Worm (Caenorhabditis elegans) whole organism, young adult: ENCODE data around the gene tost-1.

Source experiments
- D2030.7 ChIP-seq: fragments of 200-800 bp; sonication (Bioruptor generic); IDR thresholded peaks from 2 replicates; pipeline ENCODE4 v1.3.6; 2022; ENCODE audit warnings: missing genetic modification reagents, missing genetic modification characterization, missing compliant biosample characterization
- F23B12.7 ChIP-seq: sonication (generic microtip); optimal IDR thresholded peaks from 2 replicates; lab custom pipeline; 2017; ENCODE audit warnings: missing genetic modification characterization, mild to moderate bottlenecking, missing compliant biosample characterization, antibody characterized with exemption, moderate library complexity; ENCODE audit not compliant: insufficient read depth
- F33H1.4 ChIP-seq: fragments of 200-800 bp; sonication (Bioruptor generic); IDR thresholded peaks from 2 replicates; pipeline ENCODE4 v1.3.6; 2022; ENCODE audit warnings: missing genetic modification reagents, missing genetic modification characterization, missing compliant biosample characterization
- F37B4.10 ChIP-seq: fragments of 200-800 bp; sonication (Bioruptor generic); IDR thresholded peaks from 2 replicates; pipeline ENCODE4 v1.3.6; 2022; ENCODE audit warnings: missing genetic modification characterization, missing compliant biosample characterization
- F39B2.1 ChIP-seq: fragments of 200-800 bp; sonication (Bioruptor generic); IDR thresholded peaks from 2 replicates; pipeline ENCODE4 v1.3.6; 2022; ENCODE audit warnings: missing genetic modification reagents, missing genetic modification characterization, missing compliant biosample characterization
- F52B5.7 ChIP-seq: sonication (generic microtip); optimal IDR thresholded peaks from 2 replicates; lab custom pipeline; 2016; ENCODE audit warnings: mild to moderate bottlenecking, missing genetic modification characterization, missing compliant biosample characterization
- K11D2.4 ChIP-seq: fragments of 200-800 bp; sonication (Bioruptor generic); IDR thresholded peaks from 2 replicates; pipeline ENCODE4 v1.3.6; 2022; ENCODE audit warnings: missing genetic modification reagents, missing genetic modification characterization, missing compliant biosample characterization
- K12H6.12 ChIP-seq: fragments of 200-800 bp; sonication (Bioruptor generic); optimal IDR thresholded peaks from 2 replicates; lab custom pipeline; 2018; ENCODE audit warnings: mild to moderate bottlenecking, missing genetic modification characterization, missing compliant biosample characterization
- T26A5.8 ChIP-seq: sonication (generic microtip); optimal IDR thresholded peaks from 2 replicates; lab custom pipeline; 2016; ENCODE audit warnings: missing genetic modification characterization, missing compliant biosample characterization
- Y53F4B.3 ChIP-seq: fragments of 200-800 bp; sonication (Bioruptor generic); IDR thresholded peaks from 2 replicates; pipeline ENCODE4 v1.3.6; 2022; ENCODE audit warnings: missing genetic modification reagents, missing genetic modification characterization, missing compliant biosample characterization
- Y56A3A.18 ChIP-seq: fragments of 200-800 bp; sonication (Bioruptor generic); IDR thresholded peaks from 2 replicates; pipeline ENCODE4 v1.3.6; 2022; ENCODE audit warnings: missing genetic modification reagents, missing genetic modification characterization, missing compliant biosample characterization
- Y79H2A.3 ChIP-seq: fragments of 200-800 bp; sonication (Bioruptor generic); conservative IDR thresholded peaks from 2 replicates; pipeline ENCODE4 v1.3.6; 2022; ENCODE audit warnings: missing genetic modification reagents, missing genetic modification characterization, missing compliant biosample characterization
- Y95B8A.8 ChIP-seq: fragments of 200-800 bp; sonication (Bioruptor generic); IDR thresholded peaks from 2 replicates; pipeline ENCODE4 v1.3.6; 2022; ENCODE audit warnings: missing genetic modification reagents, missing genetic modification characterization, missing compliant biosample characterization
- athp-1 ChIP-seq: sonication (generic microtip); optimal IDR thresholded peaks from 2 replicates; lab custom pipeline; 2017; ENCODE audit warnings: mild to moderate bottlenecking, missing genetic modification characterization, missing compliant biosample characterization
- attf-3 ChIP-seq: fragments of 200-800 bp; sonication (Bioruptor generic); conservative IDR thresholded peaks from 2 replicates; pipeline ENCODE4 v1.3.6; 2022; ENCODE audit warnings: missing genetic modification reagents, missing genetic modification characterization, missing compliant biosample characterization
- bed-1 ChIP-seq: fragments of 200-800 bp; sonication (Bioruptor generic); IDR thresholded peaks from 2 replicates; pipeline ENCODE4 v1.3.6; 2022; ENCODE audit warnings: missing genetic modification reagents, missing genetic modification characterization, missing compliant biosample characterization
- ceh-100 ChIP-seq: fragments of 200-800 bp; sonication (Bioruptor generic); IDR thresholded peaks from 2 replicates; pipeline ENCODE4 v1.3.6; 2022; ENCODE audit warnings: missing genetic modification reagents, missing genetic modification characterization, missing compliant biosample characterization
- ceh-91 ChIP-seq: fragments of 200-800 bp; sonication (Bioruptor generic); IDR thresholded peaks from 2 replicates; pipeline ENCODE4 v1.3.6; 2022; ENCODE audit warnings: missing genetic modification reagents, missing genetic modification characterization, missing compliant biosample characterization
- chd-7 ChIP-seq: sonication (generic microtip); optimal IDR thresholded peaks from 2 replicates; lab custom pipeline; 2016; ENCODE audit warnings: mild to moderate bottlenecking, missing genetic modification characterization, moderate library complexity, missing compliant biosample characterization
- dox-1 ChIP-seq: fragments of 200-800 bp; sonication (Bioruptor generic); IDR thresholded peaks from 2 replicates; pipeline ENCODE4 v1.3.6; 2022; ENCODE audit warnings: missing genetic modification reagents, missing genetic modification characterization, missing compliant biosample characterization
- dpl-1 ChIP-seq: fragments of 150-350 bp; optimal IDR thresholded peaks from 2 replicates; lab custom pipeline; 2014; ENCODE audit warnings: missing biosample characterization, missing genetic modification reagents, missing genetic modification characterization
- efl-1 ChIP-seq: fragments of 150-350 bp; optimal IDR thresholded peaks from 2 replicates; lab custom pipeline; 2014; ENCODE audit warnings: missing biosample characterization, missing genetic modification reagents, missing genetic modification characterization
- egl-44 ChIP-seq: fragments of 200-800 bp; sonication (Bioruptor generic); IDR thresholded peaks from 2 replicates; pipeline ENCODE4 v1.3.6; 2022; ENCODE audit warnings: missing genetic modification reagents, missing genetic modification characterization, missing compliant biosample characterization
- ets-4 ChIP-seq: fragments of 200-800 bp; sonication (Bioruptor generic); optimal IDR thresholded peaks from 2 replicates; lab custom pipeline; 2018; ENCODE audit warnings: mild to moderate bottlenecking, missing genetic modification characterization, missing compliant biosample characterization
- fkh-3 ChIP-seq: sonication (generic microtip); optimal IDR thresholded peaks from 2 replicates; lab custom pipeline; 2016; ENCODE audit warnings: mild to moderate bottlenecking, missing genetic modification characterization, missing compliant biosample characterization
- him-1 ChIP-seq: sonication (generic microtip); optimal IDR thresholded peaks from 2 replicates; lab custom pipeline; 2016; ENCODE audit warnings: missing genotype, missing genetic modification reagents, missing genetic modification characterization, missing compliant biosample characterization
- hlh-12 ChIP-seq: sonication (generic microtip); optimal IDR thresholded peaks from 2 replicates; lab custom pipeline; 2016; ENCODE audit warnings: missing genetic modification characterization, missing compliant biosample characterization
- hmg-20 ChIP-seq: fragments of 200-800 bp; sonication (Bioruptor generic); IDR thresholded peaks from 2 replicates; pipeline ENCODE4 v1.3.6; 2022; ENCODE audit warnings: missing genetic modification reagents, missing genetic modification characterization, missing compliant biosample characterization
- lin-35 ChIP-seq, 3 experiments: fragments of 150-350 bp in 2 of 3; sonication (generic microtip) in 1 of 3; optimal IDR thresholded peaks; 2 replicates each; lab custom pipeline; 2014 to 2018; ENCODE audit warnings: missing biosample characterization in 3 of 3, missing genetic modification characterization in 3 of 3, missing genetic modification reagents in 3 of 3
- lin-40 ChIP-seq: sonication (generic microtip); optimal IDR thresholded peaks from 2 replicates; lab custom pipeline; 2016; ENCODE audit warnings: missing genetic modification characterization, mild to moderate bottlenecking, missing compliant biosample characterization, missing genotype, missing genetic modification reagents
- lin-54 ChIP-seq: fragments of 200-800 bp; sonication (Bioruptor generic); optimal IDR thresholded peaks from 2 replicates; lab custom pipeline; 2018; ENCODE audit warnings: mild to moderate bottlenecking, missing genetic modification characterization, missing compliant biosample characterization
- lsl-1 ChIP-seq: fragments of 200-800 bp; sonication (Bioruptor generic); optimal IDR thresholded peaks from 2 replicates; lab custom pipeline; 2018; ENCODE audit warnings: mild to moderate bottlenecking, missing genetic modification characterization, moderate library complexity, missing compliant biosample characterization
- madf-6 ChIP-seq: fragments of 200-800 bp; sonication (Bioruptor generic); IDR thresholded peaks from 2 replicates; pipeline ENCODE4 v1.3.6; 2022; ENCODE audit warnings: missing genetic modification reagents, missing genetic modification characterization, missing compliant biosample characterization
- mcd-1 ChIP-seq: fragments of 200-800 bp; sonication (Bioruptor generic); IDR thresholded peaks from 2 replicates; pipeline ENCODE4 v1.3.6; 2022; ENCODE audit warnings: missing genetic modification reagents, missing genetic modification characterization, missing compliant biosample characterization
- mel-28 ChIP-seq: sonication (generic microtip); optimal IDR thresholded peaks from 2 replicates; lab custom pipeline; 2016; ENCODE audit warnings: borderline replicate concordance, mild to moderate bottlenecking, missing genetic modification characterization, missing compliant biosample characterization
- mxl-1 ChIP-seq: sonication (generic microtip); optimal IDR thresholded peaks from 2 replicates; lab custom pipeline; 2016; ENCODE audit warnings: missing genetic modification characterization, missing compliant biosample characterization
- nfya-2 ChIP-seq: fragments of 200-800 bp; sonication (Bioruptor generic); IDR thresholded peaks from 2 replicates; pipeline ENCODE4 v1.3.6; 2022; ENCODE audit warnings: missing genetic modification reagents, missing genetic modification characterization, missing compliant biosample characterization
- nhr-120 ChIP-seq: fragments of 200-800 bp; sonication (Bioruptor generic); IDR thresholded peaks from 2 replicates; pipeline ENCODE4 v1.3.6; 2022; ENCODE audit warnings: missing genetic modification characterization, missing compliant biosample characterization
- nhr-27 ChIP-seq: fragments of 200-800 bp; sonication (Bioruptor generic); optimal IDR thresholded peaks from 2 replicates; lab custom pipeline; 2018; ENCODE audit warnings: mild to moderate bottlenecking, missing genetic modification characterization, moderate library complexity, missing compliant biosample characterization
- pha-4 ChIP-seq: fragments of 150-350 bp; sonication (generic microtip); optimal IDR thresholded peaks from 2 replicates; lab custom pipeline; 2014; ENCODE audit warnings: missing biosample characterization, missing genetic modification reagents, missing genetic modification characterization
- rcor-1 ChIP-seq: fragments of 200-800 bp; sonication (Bioruptor generic); IDR thresholded peaks from 2 replicates; pipeline ENCODE4 v1.3.6; 2022; ENCODE audit warnings: missing genetic modification reagents, missing genetic modification characterization, missing compliant biosample characterization
- tbp1 ChIP-seq: fragments of 200-800 bp; sonication (Bioruptor generic); optimal IDR thresholded peaks from 2 replicates; lab custom pipeline; 2018; ENCODE audit warnings: mild to moderate bottlenecking, missing genetic modification characterization, missing compliant biosample characterization
- tbx-9 ChIP-seq: sonication (generic microtip); optimal IDR thresholded peaks from 2 replicates; lab custom pipeline; 2016; ENCODE audit warnings: borderline replicate concordance, missing genetic modification characterization, inconsistent platforms, missing compliant biosample characterization
- tlf-1 ChIP-seq: fragments of 200-800 bp; sonication (Bioruptor generic); optimal IDR thresholded peaks from 2 replicates; lab custom pipeline; 2018; ENCODE audit warnings: mild to moderate bottlenecking, missing genetic modification characterization, missing compliant biosample characterization
- unc-62 ChIP-seq: fragments of 150-350 bp; optimal IDR thresholded peaks from 2 replicates; lab custom pipeline; 2014; ENCODE audit warnings: missing biosample characterization, missing genetic modification reagents, missing genetic modification characterization
- zfh-2 ChIP-seq: fragments of 200-800 bp; sonication (Bioruptor generic); conservative IDR thresholded peaks from 2 replicates; pipeline ENCODE4 v1.3.6; 2022; ENCODE audit warnings: missing genetic modification reagents, missing genetic modification characterization, missing compliant biosample characterization
- ztf-22 ChIP-seq: fragments of 200-800 bp; sonication (Bioruptor generic); optimal IDR thresholded peaks from 2 replicates; lab custom pipeline; 2018; ENCODE audit warnings: mild to moderate bottlenecking, missing genetic modification characterization, moderate library complexity, missing compliant biosample characterization
- ztf-26 ChIP-seq: sonication (generic microtip); optimal IDR thresholded peaks from 2 replicates; lab custom pipeline; 2017; ENCODE audit warnings: missing genetic modification characterization, missing compliant biosample characterization
- ztf-6 ChIP-seq: fragments of 200-800 bp; sonication (Bioruptor generic); IDR thresholded peaks from 2 replicates; pipeline ENCODE4 v1.3.6; 2022; ENCODE audit warnings: missing genetic modification reagents, missing genetic modification characterization, missing compliant biosample characterization

tost-1 gene

ce11 chrIII:4878281-4878680 lies at the start of gene tost-1, which contains the start of gene arx-6:
tost-1 (minus strand) TSS chrIII:4878311.
arx-6 (plus strand) TSS chrIII:4878658.
- TF ChIP-seq F33H1.4 (GFP tag; lab: Robert Waterston, UW): 0 out of 2 replicates have a peak, but pooled peaks have one; percentile 18
- no peak for TF ChIP-seq zfh-2 (GFP tag; lab: Robert Waterston, UW)
- TF ChIP-seq him-1 (tag; lab: Kevin White, UChicago): peak; percentile 15
- TF ChIP-seq Y53F4B.3 (GFP tag; lab: Robert Waterston, UW): no peak
- no peak for TF ChIP-seq hmg-20 (GFP tag; lab: Robert Waterston, UW)
- peak; percentile 44 for TF ChIP-seq dpl-1 (GFP tag; lab: Kevin White, UChicago)
- no peak for TF ChIP-seq tbx-9 (tag; lab: Kevin White, UChicago)
- no peak for TF ChIP-seq ztf-26 (tag; lab: Kevin White, UChicago)
- TF ChIP-seq lin-35 (GFP tag; optimal IDR thresholded peaks at IDR 0.05; lab: Kevin White, UChicago): peak in 1 of 3 experiments; percentile 52
- 0 out of 2 replicates have a peak, but pooled peaks have one; percentile 11 for TF ChIP-seq dox-1 (GFP tag; lab: Robert Waterston, UW)
- no peak for TF ChIP-seq ceh-100 (GFP tag; lab: Robert Waterston, UW)
- TF ChIP-seq F52B5.7 (tag; lab: Kevin White, UChicago): no peak
- TF ChIP-seq Y56A3A.18 (GFP tag; lab: Robert Waterston, UW): no peak
- TF ChIP-seq K12H6.12: no peak
- no peak for TF ChIP-seq T26A5.8 (tag; lab: Kevin White, UChicago)
- TF ChIP-seq mel-28 (tag; lab: Kevin White, UChicago): no peak
- TF ChIP-seq ets-4 (GFP tag; lab: Kevin White, UChicago): no peak
- TF ChIP-seq F37B4.10 (GFP tag; lab: Robert Waterston, UW): no peak
- peak; percentile 76 for TF ChIP-seq efl-1
- TF ChIP-seq fkh-3 (tag; lab: Kevin White, UChicago): no peak
- TF ChIP-seq mcd-1 (GFP tag; lab: Robert Waterston, UW): peak; percentile 86
- no peak for TF ChIP-seq tbp1 (GFP tag; lab: Kevin White, UChicago)
- peak; percentile 48; the same call in 1 of the 2 replicates for TF ChIP-seq D2030.7
- TF ChIP-seq ztf-22: no peak
- no peak for TF ChIP-seq nfya-2 (GFP tag; lab: Robert Waterston, UW)
- no peak for TF ChIP-seq Y79H2A.3 (GFP tag; lab: Robert Waterston, UW)
- TF ChIP-seq pha-4: no peak
- TF ChIP-seq ztf-6 (GFP tag; lab: Robert Waterston, UW): no peak
- TF ChIP-seq F39B2.1 (GFP tag; lab: Robert Waterston, UW): no peak
- no peak for TF ChIP-seq K11D2.4
- no peak for TF ChIP-seq lin-40 (tag; lab: Kevin White, UChicago)
- no peak for TF ChIP-seq F23B12.7 (tag; lab: Kevin White, UChicago)
- TF ChIP-seq chd-7 (tag; lab: Kevin White, UChicago): no peak
- TF ChIP-seq nhr-120: no peak
- no peak for TF ChIP-seq athp-1 (tag; lab: Kevin White, UChicago)
- no peak for TF ChIP-seq rcor-1 (GFP tag; lab: Robert Waterston, UW)
- TF ChIP-seq mxl-1 (tag; lab: Kevin White, UChicago): no peak
- TF ChIP-seq Y95B8A.8 (GFP tag; lab: Robert Waterston, UW): no peak
- TF ChIP-seq egl-44: no peak
- no peak for TF ChIP-seq ceh-91
- no peak for TF ChIP-seq unc-62 (GFP tag; lab: Kevin White, UChicago)
- peak; percentile 37 for TF ChIP-seq lsl-1 (GFP tag; lab: Kevin White, UChicago)
- no peak for TF ChIP-seq hlh-12
- no peak for TF ChIP-seq bed-1
- no peak for TF ChIP-seq tlf-1
- no peak for TF ChIP-seq attf-3 (GFP tag; lab: Robert Waterston, UW)
- peak; percentile 63 for TF ChIP-seq madf-6 (GFP tag; lab: Robert Waterston, UW)
- TF ChIP-seq lin-54: peak; percentile 69
- no peak for TF ChIP-seq nhr-27 (tag; lab: Kevin White, UChicago)
